Fruit fly (Drosophila melanogaster) whole organism, embryonic: ENCODE data around the gene CG15155.

Source experiments
- Ada2b ChIP-seq: fragments of 200-800 bp; sonication (Bioruptor generic); IDR thresholded peaks from 2 replicates; pipeline ENCODE4 v1.3.6; 2022; ENCODE audit warnings: missing biosample characterization, missing genetic modification characterization
- Bdp1 ChIP-seq: fragments of 200-800 bp; sonication (Bioruptor generic); optimal IDR thresholded peaks from 3 replicates; lab custom pipeline; 2016; ENCODE audit warnings: missing biosample characterization, missing genetic modification characterization
- Bgb ChIP-seq: fragments of 200-800 bp; sonication (Bioruptor generic); IDR thresholded peaks from 2 replicates; pipeline ENCODE4 v1.3.6; 2022; ENCODE audit warnings: missing biosample characterization, missing genetic modification characterization; ENCODE audit not compliant: partially characterized antibody
- CG10267 ChIP-seq: fragments of 200-800 bp; sonication (Bioruptor generic); optimal IDR thresholded peaks from 2 replicates; lab custom pipeline; 2018; ENCODE audit warnings: missing biosample characterization, mild to moderate bottlenecking, missing genetic modification characterization, moderate library complexity
- CG12769 ChIP-seq: fragments of 200-800 bp; sonication (Bioruptor generic); optimal IDR thresholded peaks from 2 replicates; lab custom pipeline; 2019; ENCODE audit warnings: missing biosample characterization, mild to moderate bottlenecking, missing genetic modification characterization, moderate library complexity
- CG1603 ChIP-seq: fragments of 200-800 bp; sonication (Bioruptor generic); optimal IDR thresholded peaks from 2 replicates; lab custom pipeline; 2019; ENCODE audit warnings: missing biosample characterization, mild to moderate bottlenecking, missing genetic modification characterization, moderate library complexity
- CG1647 ChIP-seq: fragments of 200-800 bp; sonication (Bioruptor generic); optimal IDR thresholded peaks from 3 replicates; lab custom pipeline; 2016; ENCODE audit warnings: missing biosample characterization, missing genetic modification characterization
- CG17186 ChIP-seq: fragments of 200-800 bp; sonication (Bioruptor generic); optimal IDR thresholded peaks from 3 replicates; lab custom pipeline; 2017; ENCODE audit warnings: missing biosample characterization, missing genetic modification reagents, missing genetic modification characterization
- CG17829 ChIP-seq: fragments of 200-800 bp; optimal IDR thresholded peaks from 2 replicates; lab custom pipeline; 2019; ENCODE audit warnings: missing biosample characterization, mild to moderate bottlenecking, missing genetic modification characterization, moderate library complexity
- CG31224 ChIP-seq: fragments of 200-800 bp; sonication (Bioruptor generic); IDR thresholded peaks from 2 replicates; pipeline ENCODE4 v1.3.6; 2022; ENCODE audit warnings: missing biosample characterization, missing genetic modification characterization
- CG34376 ChIP-seq: fragments of 200-800 bp; sonication (Bioruptor generic); optimal IDR thresholded peaks from 2 replicates; lab custom pipeline; 2018; ENCODE audit warnings: missing biosample characterization, mild to moderate bottlenecking, missing genetic modification characterization
- CG3847 ChIP-seq: fragments of 200-800 bp; sonication (Bioruptor generic); IDR thresholded peaks from 2 replicates; pipeline ENCODE4 v1.3.6; 2022; ENCODE audit warnings: missing biosample characterization, missing genetic modification characterization
- CG4424 ChIP-seq: fragments of 200-800 bp; sonication (Bioruptor generic); optimal IDR thresholded peaks from 3 replicates; lab custom pipeline; 2016; ENCODE audit warnings: missing biosample characterization, missing genetic modification characterization
- CG4707 ChIP-seq: fragments of 200-800 bp; sonication (Bioruptor generic); optimal IDR thresholded peaks from 2 replicates; lab custom pipeline; 2018; ENCODE audit warnings: missing biosample characterization, mild to moderate bottlenecking, missing genetic modification characterization, moderate library complexity
- CG4820 ChIP-seq: fragments of 200-800 bp; sonication (Bioruptor generic); optimal IDR thresholded peaks from 3 replicates; lab custom pipeline; 2016; ENCODE audit warnings: missing biosample characterization, missing genetic modification characterization
- CG6175 ChIP-seq: fragments of 200-800 bp; sonication (Bioruptor generic); IDR thresholded peaks from 3 replicates; pipeline ENCODE4 v1.3.6; 2022; ENCODE audit warnings: missing biosample characterization, missing genetic modification characterization
- CG7928 ChIP-seq: fragments of 200-800 bp; sonication (Bioruptor generic); optimal IDR thresholded peaks from 2 replicates; lab custom pipeline; 2017; ENCODE audit warnings: missing biosample characterization, mild to moderate bottlenecking, missing genetic modification characterization
- CG9817 ChIP-seq: fragments of 200-800 bp; sonication (Bioruptor generic); optimal IDR thresholded peaks from 2 replicates; lab custom pipeline; 2018; ENCODE audit warnings: missing biosample characterization, mild to moderate bottlenecking, missing genetic modification characterization, moderate library complexity
- CG9932 ChIP-seq: fragments of 200-800 bp; sonication (Bioruptor generic); IDR thresholded peaks from 2 replicates; pipeline ENCODE4 v1.3.6; 2022; ENCODE audit warnings: missing biosample characterization, missing genetic modification characterization
- D19A ChIP-seq: fragments of 200-800 bp; optimal IDR thresholded peaks from 3 replicates; lab custom pipeline; 2019; ENCODE audit warnings: missing biosample characterization, mild to moderate bottlenecking, missing genetic modification characterization, moderate library complexity
- Dip2 ChIP-seq: fragments of 200-800 bp; sonication (Bioruptor generic); IDR thresholded peaks from 2 replicates; pipeline ENCODE4 v1.3.6; 2022; ENCODE audit warnings: missing biosample characterization, missing genetic modification characterization
- Ets65A ChIP-seq: fragments of 200-800 bp; sonication (Bioruptor generic); peaks from one replicate; lab custom pipeline; 2016; ENCODE audit warnings: missing biosample characterization, missing genetic modification characterization
- GATAe ChIP-seq: fragments of 200-800 bp; sonication (Bioruptor generic); conservative IDR thresholded peaks from 2 replicates; pipeline ENCODE4 v1.3.6; 2022; ENCODE audit warnings: missing biosample characterization, missing genetic modification characterization
- Hand ChIP-seq: fragments of 200-800 bp; sonication (Bioruptor generic); optimal IDR thresholded peaks from 2 replicates; lab custom pipeline; 2017; ENCODE audit warnings: mild to moderate bottlenecking, missing biosample characterization, missing genetic modification reagents, missing genetic modification characterization
- Hr39 ChIP-seq: fragments of >200 bp; optimal IDR thresholded peaks from 2 replicates; lab custom pipeline; 2017
- Hr51 ChIP-seq, 2 experiments: fragments of 200-800 bp; sonication (Bioruptor generic); optimal IDR thresholded peaks; 2 replicates in 1 of 2; 3 replicates in 1 of 2; lab custom pipeline; 2016 to 2018; ENCODE audit warnings: missing biosample characterization in 2 of 2, missing genetic modification characterization in 2 of 2, mild to moderate bottlenecking in 1 of 2, moderate library complexity in 1 of 2
- Kr ChIP-seq: fragments of 200-800 bp; sonication (Bioruptor generic); optimal IDR thresholded peaks from 2 replicates; lab custom pipeline; 2017; ENCODE audit warnings: missing biosample characterization, mild to moderate bottlenecking, missing genetic modification characterization
- Sox100B ChIP-seq: fragments of 200-800 bp; sonication (Bioruptor generic); optimal IDR thresholded peaks from 3 replicates; lab custom pipeline; 2018; ENCODE audit warnings: missing biosample characterization, mild to moderate bottlenecking, missing genetic modification characterization
- Spps ChIP-seq: fragments of 200-800 bp; sonication (Bioruptor generic); optimal IDR thresholded peaks from 2 replicates; lab custom pipeline; 2018; ENCODE audit warnings: missing biosample characterization, mild to moderate bottlenecking, missing genetic modification characterization
- Stat92E ChIP-seq, 3 experiments: fragments of >200 bp in 2 of 3; fragments of 200-800 bp in 1 of 3; sonication (Bioruptor generic) in 1 of 3; optimal IDR thresholded peaks; 2 replicates each; lab custom pipeline; 2017 to 2019; ENCODE audit warnings: missing biosample characterization in 3 of 3, missing genetic modification characterization in 3 of 3, mild to moderate bottlenecking in 1 of 3, moderate library complexity in 1 of 3
- Trl ChIP-seq, 3 experiments: fragments of >200 bp in 2 of 3; fragments of 200-800 bp in 1 of 3; sonication (Bioruptor generic) in 1 of 3; optimal IDR thresholded peaks; 2 replicates in 1 of 3; 3 replicates in 2 of 3; lab custom pipeline; 2016 to 2017; ENCODE audit warnings: missing biosample characterization in 1 of 3, missing genetic modification characterization in 1 of 3
- Usf ChIP-seq: fragments of 200-800 bp; sonication (Bioruptor generic); optimal IDR thresholded peaks from 2 replicates; lab custom pipeline; 2017; ENCODE audit warnings: missing genotype, missing biosample characterization, missing genetic modification characterization
- amos ChIP-seq: fragments of 200-800 bp; sonication (Bioruptor generic); IDR thresholded peaks from 2 replicates; pipeline ENCODE4 v1.3.6; 2022; ENCODE audit warnings: missing biosample characterization, missing genetic modification characterization; ENCODE audit not compliant: partially characterized antibody
- bab2 ChIP-seq: fragments of 200-800 bp; sonication (Bioruptor generic); optimal IDR thresholded peaks from 2 replicates; lab custom pipeline; 2016; ENCODE audit warnings: missing biosample characterization, missing genetic modification characterization
- bbx ChIP-seq: fragments of 200-800 bp; sonication (Bioruptor generic); IDR thresholded peaks from 2 replicates; pipeline ENCODE4 v1.3.6; 2022; ENCODE audit warnings: missing biosample characterization, missing genetic modification characterization; ENCODE audit not compliant: partially characterized antibody
- br ChIP-seq: fragments of >200 bp; optimal IDR thresholded peaks from 2 replicates; lab custom pipeline; 2017
- bsh ChIP-seq, 2 experiments: fragments of 200-800 bp; sonication (Bioruptor generic); optimal IDR thresholded peaks; 2 replicates each; lab custom pipeline; 2017 to 2018; ENCODE audit warnings: mild to moderate bottlenecking in 2 of 2, missing biosample characterization in 2 of 2, missing genetic modification characterization in 2 of 2, moderate library complexity in 1 of 2
- caup ChIP-seq: fragments of 200-800 bp; sonication (Bioruptor generic); optimal IDR thresholded peaks from 3 replicates; lab custom pipeline; 2017; ENCODE audit warnings: missing biosample characterization, mild to moderate bottlenecking, missing genetic modification characterization, moderate library complexity; ENCODE audit not compliant: severe bottlenecking
- crp ChIP-seq, 2 experiments: fragments of 200-800 bp; sonication (Bioruptor generic); optimal IDR thresholded peaks; 2 replicates in 1 of 2; 3 replicates in 1 of 2; lab custom pipeline; 2017; ENCODE audit warnings: missing biosample characterization in 2 of 2, missing genetic modification characterization in 2 of 2, mild to moderate bottlenecking in 1 of 2, moderate library complexity in 1 of 2
- da ChIP-seq: fragments of 200-800 bp; sonication (Bioruptor generic); optimal IDR thresholded peaks from 2 replicates; lab custom pipeline; 2016; ENCODE audit warnings: missing biosample characterization, missing genetic modification characterization
- dati ChIP-seq: fragments of 200-800 bp; sonication (Bioruptor generic); IDR thresholded peaks from 2 replicates; pipeline ENCODE4 v1.3.6; 2022; ENCODE audit warnings: missing biosample characterization, missing genetic modification characterization
- maf-S ChIP-seq: fragments of 200-800 bp; sonication (Bioruptor generic); optimal IDR thresholded peaks from 2 replicates; lab custom pipeline; 2016; ENCODE audit warnings: missing biosample characterization, missing genetic modification characterization
- mirr ChIP-seq: fragments of 200-800 bp; sonication (Bioruptor generic); optimal IDR thresholded peaks from 3 replicates; lab custom pipeline; 2018; ENCODE audit warnings: missing biosample characterization, mild to moderate bottlenecking, missing genetic modification characterization
- nom ChIP-seq: fragments of 200-800 bp; sonication (Bioruptor generic); optimal IDR thresholded peaks from 2 replicates; lab custom pipeline; 2017; ENCODE audit warnings: missing biosample characterization, missing genetic modification characterization, mild to moderate bottlenecking, moderate library complexity, missing genetic modification reagents
- rib ChIP-seq: fragments of 200-800 bp; sonication (Bioruptor generic); IDR thresholded peaks from 2 replicates; pipeline ENCODE4 v1.3.6; 2022; ENCODE audit warnings: missing biosample characterization, missing genetic modification characterization
- sc ChIP-seq, 3 experiments: fragments of >200 bp in 2 of 3; fragments of 200-800 bp in 1 of 3; sonication (Bioruptor generic) in 1 of 3; optimal IDR thresholded peaks; 2 replicates in 2 of 3; 3 replicates in 1 of 3; lab custom pipeline; 2017; ENCODE audit warnings: mild to moderate bottlenecking in 1 of 3, missing biosample characterization in 1 of 3, missing genetic modification characterization in 1 of 3, missing genetic modification reagents in 1 of 3
- sob ChIP-seq: fragments of 200-800 bp; sonication (Bioruptor generic); IDR thresholded peaks from 2 replicates; pipeline ENCODE4 v1.3.6; 2022; ENCODE audit warnings: missing biosample characterization, missing genetic modification characterization
- vvl ChIP-seq: fragments of 200-800 bp; sonication (Bioruptor generic); IDR thresholded peaks from 2 replicates; pipeline ENCODE4 v1.3.6; 2022; ENCODE audit warnings: missing biosample characterization, missing genetic modification characterization
- wdn ChIP-seq: fragments of 200-800 bp; sonication (Bioruptor generic); IDR thresholded peaks from 2 replicates; pipeline ENCODE4 v1.3.6; 2022; ENCODE audit warnings: missing biosample characterization, missing genetic modification characterization

CG15155 gene

dm6 chr2L:18152172-18152639 is 2.4 kb upstream of the CG15155 start, which contains the start of gene Socs36E (continued):
- TF ChIP-seq Usf (GFP tag; lab: Kevin White, UChicago): no peak
- no peak for TF ChIP-seq wdn (GFP tag; lab: Robert Waterston, UW)
- no peak for TF ChIP-seq rib
- no peak for TF ChIP-seq Kr
- TF ChIP-seq dati: no peak
- TF ChIP-seq CG34376 (GFP tag; lab: Kevin White, UChicago): peak; percentile 42
- TF ChIP-seq maf-S (GFP tag; lab: Kevin White, UChicago): no peak
- no peak for TF ChIP-seq br (lab: Kevin White, UChicago)
- TF ChIP-seq bbx (GFP tag; lab: Robert Waterston, UW): peak; percentile 72
- no peak for TF ChIP-seq GATAe (GFP tag; lab: Robert Waterston, UW)
- peak; percentile 65 for TF ChIP-seq CG9932 (GFP tag; lab: Robert Waterston, UW)
- peak; percentile 39 for TF ChIP-seq mirr (GFP tag; lab: Kevin White, UChicago)
- no peak for TF ChIP-seq CG1647
- peak; percentile 91 for TF ChIP-seq CG12769 (tag; lab: Kevin White, UChicago)
- TF ChIP-seq D19A (tag; lab: Kevin White, UChicago): no peak
- peak; percentile 70 for TF ChIP-seq amos (GFP tag; lab: Robert Waterston, UW)
- no peak for TF ChIP-seq Ada2b
- TF ChIP-seq caup (GFP tag; lab: Kevin White, UChicago): peak; percentile 33
- peak; percentile 28 for TF ChIP-seq CG9817 (tag; lab: Kevin White, UChicago)
- no peak for TF ChIP-seq sc (optimal IDR thresholded peaks at IDR 0.05; lab: Kevin White, UChicago)
- TF ChIP-seq sc (GFP tag; optimal IDR thresholded peaks at IDR 0.05; lab: Kevin White, UChicago): no peak
- TF ChIP-seq CG17186: peak; percentile 87
- no peak for TF ChIP-seq Ets65A (GFP tag; lab: Kevin White, UChicago)
- peak; percentile 71 for TF ChIP-seq CG10267 (tag; lab: Kevin White, UChicago)
- no peak for TF ChIP-seq Sox100B (GFP tag; lab: Kevin White, UChicago)
- TF ChIP-seq Dip2 (GFP tag; lab: Robert Waterston, UW): 0 out of 2 replicates have a peak, but pooled peaks have one; percentile 12
- no peak for TF ChIP-seq crp (GFP tag; optimal IDR thresholded peaks at IDR 0.05; lab: Kevin White, UChicago)
- peak; percentile 95 for TF ChIP-seq vvl (GFP tag; lab: Robert Waterston, UW)
- TF ChIP-seq CG7928: peak; percentile 61
- TF ChIP-seq CG4707: peak; percentile 12
- peak; percentile 14 for TF ChIP-seq Spps (tag; lab: Kevin White, UChicago)
- no peak for TF ChIP-seq Trl (optimal IDR thresholded peaks at IDR 0.05; lab: Kevin White, UChicago)
- TF ChIP-seq Trl (GFP tag; optimal IDR thresholded peaks at IDR 0.05; lab: Kevin White, UChicago): peak; percentile 15
- no peak for TF ChIP-seq Hand (GFP tag; lab: Kevin White, UChicago)
- TF ChIP-seq bab2: no peak
- TF ChIP-seq nom: peak; percentile 41
- 0 out of 3 replicates have a peak, but pooled peaks have one; percentile 47 for TF ChIP-seq CG6175 (GFP tag; lab: Robert Waterston, UW)
- TF ChIP-seq Hr39 (lab: Kevin White, UChicago): no peak
- peak; percentile 95 for TF ChIP-seq CG1603 (tag; lab: Kevin White, UChicago)
- peak; percentile 32 for TF ChIP-seq CG4820 (GFP tag; lab: Kevin White, UChicago)
- TF ChIP-seq Stat92E (GFP tag; optimal IDR thresholded peaks at IDR 0.05; lab: Kevin White, UChicago): peak in 1 of 3 experiments; percentile 62
- TF ChIP-seq CG3847 (GFP tag; lab: Robert Waterston, UW): peak; percentile 77
- TF ChIP-seq Hr51 (GFP tag; optimal IDR thresholded peaks at IDR 0.05; lab: Kevin White, UChicago): peak in 1 of 2 experiments; percentile 36
- no peak for TF ChIP-seq CG4424 (GFP tag; lab: Kevin White, UChicago)
- TF ChIP-seq sob (GFP tag; lab: Robert Waterston, UW): peak; percentile 54; the same call in 1 of the 2 replicates
- peak; percentile 10 to 19 for TF ChIP-seq bsh (GFP tag; optimal IDR thresholded peaks at IDR 0.05; lab: Kevin White, UChicago)
- TF ChIP-seq Bgb (GFP tag; lab: Robert Waterston, UW): peak; percentile 77
- no peak for TF ChIP-seq CG31224 (GFP tag; lab: Robert Waterston, UW)
- TF ChIP-seq CG17829 (tag; lab: Kevin White, UChicago): peak; percentile 85
- TF ChIP-seq da: peak; percentile 13
- peak; percentile 49 for TF ChIP-seq Bdp1
